Fruit fly (Drosophila melanogaster): ENCODE measurements around the gene hdm.

DNA sequence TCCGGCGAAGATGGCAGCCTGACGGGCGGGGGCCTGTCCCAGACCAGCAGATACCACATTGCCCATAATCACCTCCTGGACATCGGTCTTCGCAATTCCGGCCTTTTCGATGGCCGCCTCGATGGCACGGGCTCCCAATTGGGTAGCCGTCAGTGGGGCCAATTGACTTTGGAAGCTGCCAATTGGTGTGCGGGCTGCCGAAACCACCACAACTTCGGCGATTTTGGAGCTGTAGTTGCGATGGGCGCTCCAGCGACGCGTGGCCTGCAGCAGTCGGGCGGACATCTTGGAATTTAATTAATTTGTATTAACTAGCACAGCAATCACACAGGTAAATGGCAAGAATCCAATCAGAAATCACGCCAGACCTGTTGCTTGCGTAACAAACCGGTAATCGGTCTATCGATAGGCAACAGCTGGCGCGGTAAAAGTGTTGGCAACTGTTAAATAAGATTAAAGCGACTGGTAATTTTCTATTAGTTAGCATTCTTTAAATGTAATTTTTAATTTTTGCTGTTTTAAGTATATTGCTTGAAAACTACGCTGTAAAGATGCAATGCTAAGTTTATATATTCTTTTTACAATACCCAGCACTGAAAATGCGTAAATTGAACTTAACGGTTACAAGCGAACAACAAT, 31.4 kb downstream of the hdm start, which contains the start of gene Acat1:
- no peak for TF ChIP-seq CG12769 (tag; optimal IDR thresholded peaks at IDR 0.05)
- TF ChIP-seq CHES-1-like (GFP tag; optimal IDR thresholded peaks at IDR 0.05) = peak; percentile 31
- no peak for TF ChIP-seq CG1024 (GFP tag; IDR thresholded peaks at IDR 0.05)
